Worm (Caenorhabditis elegans): ENCODE data around the gene fig-1.

The fig-1 gene

DNA sequence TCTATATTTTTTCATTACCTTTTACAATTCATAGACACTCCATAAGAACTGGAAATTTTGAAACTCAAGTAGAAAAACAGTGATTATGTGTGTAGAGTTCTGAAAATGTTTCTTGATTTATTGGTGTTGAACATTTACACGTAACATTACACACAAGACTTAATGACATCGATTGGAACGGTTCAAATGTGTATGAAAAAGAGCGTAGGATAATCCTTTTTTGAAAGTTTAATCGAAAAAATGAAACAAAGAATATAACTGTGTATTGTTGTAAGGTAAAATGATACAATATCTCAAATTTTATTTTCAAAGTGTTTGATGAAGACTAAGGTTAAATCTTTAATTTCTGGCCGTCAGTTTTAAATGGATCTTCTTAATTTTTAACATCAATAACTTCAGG, at the start of gene fig-1:
TSS of gene fig-1 (minus strand) at position 101 of the 400 bp plus-strand sequence.
- no peak for TF ChIP-seq ztf-29 (GFP tag; IDR thresholded peaks at IDR 0.05)
- no peak for TF ChIP-seq tab-1 (GFP tag; IDR thresholded peaks at IDR 0.05)
- no peak for TF ChIP-seq ztf-23 (GFP tag; IDR thresholded peaks at IDR 0.05)
- TF ChIP-seq klf-2 (GFP tag; conservative IDR thresholded peaks at IDR 0.05): no peak
- no peak for TF ChIP-seq T22C8.4 (GFP tag; IDR thresholded peaks at IDR 0.05)
- no peak for TF ChIP-seq flt-1 (GFP tag; IDR thresholded peaks at IDR 0.05)
- no peak for TF ChIP-seq cog-1 (tag; optimal IDR thresholded peaks at IDR 0.05)
- no peak for TF ChIP-seq ref-1 (GFP tag; conservative IDR thresholded peaks at IDR 0.05)
- no peak for TF ChIP-seq med-1 (GFP tag; optimal IDR thresholded peaks at IDR 0.05; ENCODE audit: insufficient read depth)

DNA sequence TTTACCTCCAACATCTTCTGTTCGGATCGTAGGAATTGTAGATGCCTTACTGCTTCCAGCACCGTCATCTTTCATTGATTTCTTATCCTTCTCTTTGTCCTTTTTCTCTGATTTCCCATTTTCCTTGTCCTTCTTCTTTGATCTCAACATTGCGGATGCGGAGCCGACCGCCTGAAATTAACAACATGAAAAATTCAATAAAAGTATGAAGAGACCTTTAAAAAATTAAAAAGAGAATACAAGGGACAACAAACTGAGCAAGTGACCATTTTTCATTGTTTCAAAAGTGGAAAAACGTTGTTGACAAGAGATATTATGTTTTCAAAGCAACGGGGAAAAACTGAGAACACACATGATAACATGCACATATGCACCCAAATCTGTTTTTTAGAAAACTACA, 49.7 kb upstream of the fig-1 start:
- TF ChIP-seq tab-1 (GFP tag; IDR thresholded peaks at IDR 0.05) (no peak), ztf-23 (GFP tag; IDR thresholded peaks at IDR 0.05) (no peak), flt-1 (GFP tag; IDR thresholded peaks at IDR 0.05) (no peak), ztf-29 (GFP tag; IDR thresholded peaks at IDR 0.05) (no peak), T22C8.4 (GFP tag; IDR thresholded peaks at IDR 0.05) (no peak), cog-1 (tag; optimal IDR thresholded peaks at IDR 0.05) (no peak), med-1 (GFP tag; optimal IDR thresholded peaks at IDR 0.05; ENCODE audit: insufficient read depth) (no peak)

DNA sequence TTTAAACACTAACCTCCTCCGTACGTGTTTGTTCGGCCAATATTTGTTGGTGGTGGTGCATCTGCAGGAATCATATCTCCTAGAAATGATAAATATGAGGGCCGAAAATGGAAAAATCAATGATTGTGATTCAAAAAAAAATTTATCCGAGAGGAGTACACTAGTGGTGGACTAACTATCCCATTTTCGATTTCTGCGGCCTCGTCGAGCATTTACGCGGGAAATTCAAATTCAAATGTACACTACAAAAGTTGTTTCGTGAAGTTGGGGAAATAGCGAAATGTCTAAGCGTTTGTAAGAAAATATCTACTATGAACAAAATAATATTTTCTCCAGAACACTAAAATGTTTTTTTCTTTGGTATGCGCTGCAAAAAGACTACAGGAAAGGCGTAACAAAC, 48.3 kb upstream of the fig-1 start:
- TF ChIP-seq med-1 (GFP tag; optimal IDR thresholded peaks at IDR 0.05; ENCODE audit: insufficient read depth) (no peak), flt-1 (GFP tag; IDR thresholded peaks at IDR 0.05) (peak; percentile 47; the same call in 1 of the 2 replicates), tab-1 (GFP tag; IDR thresholded peaks at IDR 0.05) (no peak), cog-1 (tag; optimal IDR thresholded peaks at IDR 0.05) (peak; percentile 39), ref-1 (GFP tag; conservative IDR thresholded peaks at IDR 0.05) (no peak), T22C8.4 (GFP tag; IDR thresholded peaks at IDR 0.05) (peak; percentile 38; the same call in 1 of the 2 replicates), ztf-23 (GFP tag; IDR thresholded peaks at IDR 0.05) (peak; percentile 71), klf-2 (GFP tag; conservative IDR thresholded peaks at IDR 0.05) (no peak), ztf-29 (GFP tag; IDR thresholded peaks at IDR 0.05) (no peak)

DNA sequence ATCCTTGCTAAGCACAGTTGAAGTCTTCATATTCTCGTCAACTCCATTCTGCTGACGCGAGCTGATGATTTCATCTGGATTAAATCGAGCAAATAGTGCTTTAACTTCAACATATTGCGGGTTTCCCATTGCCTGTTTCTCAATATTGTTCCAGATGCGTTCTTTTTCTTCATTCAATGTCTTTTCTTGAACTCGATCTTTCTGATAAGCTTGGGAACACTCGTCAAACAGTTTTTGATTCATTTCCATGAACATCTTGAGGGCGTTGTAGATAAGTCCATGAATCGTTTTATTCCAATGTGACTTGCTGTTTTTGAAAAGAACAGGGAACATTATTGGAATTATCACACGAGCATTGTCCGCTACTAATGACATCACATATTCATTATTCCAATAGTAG, 46.7 kb upstream of the fig-1 start:
- TF ChIP-seq ref-1 (GFP tag; conservative IDR thresholded peaks at IDR 0.05): no peak
- TF ChIP-seq tab-1 (GFP tag; IDR thresholded peaks at IDR 0.05): no peak

- TF ChIP-seq ztf-23 (GFP tag; IDR thresholded peaks at IDR 0.05) (no peak), ztf-29 (GFP tag; IDR thresholded peaks at IDR 0.05) (no peak), cog-1 (tag; optimal IDR thresholded peaks at IDR 0.05) (no peak), klf-2 (GFP tag; conservative IDR thresholded peaks at IDR 0.05) (no peak), med-1 (GFP tag; optimal IDR thresholded peaks at IDR 0.05; ENCODE audit: insufficient read depth) (no peak), flt-1 (GFP tag; IDR thresholded peaks at IDR 0.05) (no peak), tab-1 (GFP tag; IDR thresholded peaks at IDR 0.05) (no peak), ref-1 (GFP tag; conservative IDR thresholded peaks at IDR 0.05) (no peak), T22C8.4 (GFP tag; IDR thresholded peaks at IDR 0.05) (no peak)
These were observed 41.8 kb upstream of the fig-1 start, which contains the start of the genes C13G3.12 and hot-6 for ce11 chrV:11022817-11023216. TSS of gene C13G3.12 (minus strand) at chrV:11022917. TSS of gene hot-6 (minus strand) at chrV:11022937.

- TF ChIP-seq cog-1 (tag; optimal IDR thresholded peaks at IDR 0.05): no peak
These were observed 36.0 kb upstream of the fig-1 start for ce11 chrV:11016846-11017553.

- TF ChIP-seq ref-1 (GFP tag; conservative IDR thresholded peaks at IDR 0.05): no peak
- TF ChIP-seq klf-2 (GFP tag; conservative IDR thresholded peaks at IDR 0.05): no peak
- no peak for TF ChIP-seq med-1 (GFP tag; optimal IDR thresholded peaks at IDR 0.05; ENCODE audit: insufficient read depth)
- TF ChIP-seq cog-1 (tag; optimal IDR thresholded peaks at IDR 0.05): no peak
- TF ChIP-seq ztf-29 (GFP tag; IDR thresholded peaks at IDR 0.05): no peak
- TF ChIP-seq flt-1 (GFP tag; IDR thresholded peaks at IDR 0.05): no peak
- TF ChIP-seq T22C8.4 (GFP tag; IDR thresholded peaks at IDR 0.05): no peak
- TF ChIP-seq tab-1 (GFP tag; IDR thresholded peaks at IDR 0.05): no peak
- no peak for TF ChIP-seq ztf-23 (GFP tag; IDR thresholded peaks at IDR 0.05)
These were observed 33.7 kb upstream of the fig-1 start for ce11 chrV:11014758-11015157.

DNA sequence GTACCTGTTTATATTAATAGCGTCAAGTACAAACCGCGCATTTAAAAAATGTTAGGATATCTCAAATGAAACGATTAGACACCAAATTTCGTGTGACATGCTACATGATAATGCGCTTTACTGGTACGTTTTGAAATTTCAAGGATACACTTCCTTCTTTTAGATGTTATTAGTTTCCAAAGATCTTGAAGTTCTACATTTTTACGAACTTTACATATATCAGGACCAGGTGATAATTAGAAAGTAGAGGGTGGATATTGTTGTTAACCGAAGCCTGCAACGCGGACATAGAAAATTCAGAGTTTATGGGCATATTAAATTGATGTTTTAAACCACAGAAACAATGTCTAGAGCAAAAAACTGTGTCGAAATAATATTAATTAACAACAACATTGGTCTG, 32.2 kb upstream of the fig-1 start:
- TF ChIP-seq flt-1 (GFP tag; IDR thresholded peaks at IDR 0.05) (no peak), klf-2 (GFP tag; conservative IDR thresholded peaks at IDR 0.05) (no peak), ztf-23 (GFP tag; IDR thresholded peaks at IDR 0.05) (no peak), cog-1 (tag; optimal IDR thresholded peaks at IDR 0.05) (no peak), T22C8.4 (GFP tag; IDR thresholded peaks at IDR 0.05) (no peak), ztf-29 (GFP tag; IDR thresholded peaks at IDR 0.05) (no peak), med-1 (GFP tag; optimal IDR thresholded peaks at IDR 0.05; ENCODE audit: insufficient read depth) (no peak), tab-1 (GFP tag; IDR thresholded peaks at IDR 0.05) (no peak), ref-1 (GFP tag; conservative IDR thresholded peaks at IDR 0.05) (no peak)

DNA sequence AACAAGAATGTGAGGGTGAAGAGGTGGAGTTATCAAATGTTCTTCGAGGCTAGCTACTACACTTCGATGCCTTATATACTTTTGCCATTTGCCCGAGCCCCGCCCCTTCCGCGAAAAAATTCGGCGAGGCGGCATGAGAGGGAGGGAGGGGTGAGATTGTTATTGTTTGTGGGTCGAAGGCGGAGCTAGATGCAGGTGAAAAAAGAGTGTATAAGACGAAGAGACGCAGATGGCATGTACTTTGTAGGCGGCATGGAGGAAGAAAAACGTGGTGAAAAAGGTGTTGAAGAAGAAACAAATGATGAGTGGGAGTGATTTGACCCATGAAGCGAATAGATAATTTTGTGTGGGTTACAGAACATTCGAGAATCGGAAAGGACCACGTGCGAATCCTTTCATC, 31.4 kb upstream of the fig-1 start, which contains the start of gene C13G3.1:
TSS of gene C13G3.1 (minus strand) at position 47 of the 400 bp plus-strand sequence.
- TF ChIP-seq med-1 (GFP tag; optimal IDR thresholded peaks at IDR 0.05; ENCODE audit: insufficient read depth) (no peak), ztf-23 (GFP tag; IDR thresholded peaks at IDR 0.05) (no peak), cog-1 (tag; optimal IDR thresholded peaks at IDR 0.05) (no peak), ztf-29 (GFP tag; IDR thresholded peaks at IDR 0.05) (no peak), ref-1 (GFP tag; conservative IDR thresholded peaks at IDR 0.05) (no peak), flt-1 (GFP tag; IDR thresholded peaks at IDR 0.05) (no peak), klf-2 (GFP tag; conservative IDR thresholded peaks at IDR 0.05) (no peak), tab-1 (GFP tag; IDR thresholded peaks at IDR 0.05) (no peak), T22C8.4 (GFP tag; IDR thresholded peaks at IDR 0.05) (no peak)

DNA sequence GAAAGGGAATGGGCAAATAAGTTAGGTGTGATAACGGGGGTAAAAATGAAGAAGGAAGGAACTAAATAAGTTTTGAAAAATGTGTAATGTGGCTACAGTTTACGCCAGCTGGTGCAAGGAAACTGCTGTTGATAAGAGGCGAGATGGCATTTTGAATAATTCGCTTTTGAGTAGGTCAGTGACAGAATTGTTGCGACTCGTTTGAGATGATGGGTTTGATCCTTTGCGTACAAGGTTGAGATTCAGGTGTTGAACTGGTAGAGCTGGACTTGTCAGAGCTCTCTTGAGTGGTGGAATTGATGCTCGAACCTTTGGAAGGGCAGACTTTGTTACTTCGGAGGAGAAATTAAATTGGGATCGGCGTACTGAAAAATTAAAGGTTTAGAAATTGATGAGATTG, 30.8 kb upstream of the fig-1 start:
- TF ChIP-seq cog-1 (tag; optimal IDR thresholded peaks at IDR 0.05) (no peak), med-1 (GFP tag; optimal IDR thresholded peaks at IDR 0.05; ENCODE audit: insufficient read depth) (no peak), ztf-29 (GFP tag; IDR thresholded peaks at IDR 0.05) (no peak), klf-2 (GFP tag; conservative IDR thresholded peaks at IDR 0.05) (no peak)
